Worm (Caenorhabditis elegans): ENCODE measurements around the gene Y61A9LA.10.

DNA sequence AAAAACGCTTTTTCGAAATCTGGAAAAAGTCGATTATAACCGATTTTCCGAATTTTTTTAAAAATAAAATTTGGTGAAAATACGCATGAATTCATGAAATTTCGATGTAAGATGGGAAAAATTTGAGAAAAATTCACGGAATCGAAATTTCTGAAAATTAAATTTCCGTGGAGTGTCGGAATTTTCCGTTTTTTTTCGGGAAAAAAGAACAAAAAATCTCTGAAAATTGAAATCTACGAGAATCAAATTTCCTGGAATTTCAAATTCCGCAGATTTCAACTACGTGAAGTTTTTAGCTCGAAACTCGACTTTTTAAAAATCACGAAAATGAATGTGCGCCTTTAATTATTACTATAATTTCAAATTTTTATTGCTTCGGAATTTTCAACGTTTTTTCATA, 10.7 kb upstream of the Y61A9LA.10 start:
- TF ChIP-seq snpc-4 (tag; optimal IDR thresholded peaks at IDR 0.05) (no peak), ces-1 (GFP tag; optimal IDR thresholded peaks at IDR 0.05) (no peak), ama-1 (optimal IDR thresholded peaks at IDR 0.05) (no peak), fkh-8 (tag; optimal IDR thresholded peaks at IDR 0.05) (no peak), lir-3 (tag; optimal IDR thresholded peaks at IDR 0.05; ENCODE audit: poor library complexity) (no peak), nhr-20 (tag; optimal IDR thresholded peaks at IDR 0.05) (no peak), fkh-10 (GFP tag; optimal IDR thresholded peaks at IDR 0.05) (peak; percentile 54), ceh-82 (tag; optimal IDR thresholded peaks at IDR 0.05) (no peak)
